Worm (Caenorhabditis elegans): ENCODE results near the gene dhc-3.
"Not testable (repeated sequence)": the region's sequence is repeated elsewhere in the genome, so short reads cannot be mapped to it uniquely, and the experiment has no call there.

The dhc-3 gene

ce11 chrV:13131487-13131886 lies 7.3 kb upstream of the dhc-3 start:
- TF ChIP-seq ztf-11 (tag; optimal IDR thresholded peaks at IDR 0.05), result no peak
- no peak for TF ChIP-seq Y116A8C.19 (tag; optimal IDR thresholded peaks at IDR 0.05; ENCODE audit: borderline replicate concordance)
- TF ChIP-seq lir-3 (tag; optimal IDR thresholded peaks at IDR 0.05; ENCODE audit: poor library complexity), result no peak
- TF ChIP-seq mdl-1 (tag; optimal IDR thresholded peaks at IDR 0.05), result no peak
- TF ChIP-seq grh-1 (GFP tag; IDR thresholded peaks at IDR 0.05), result no peak
- TF ChIP-seq nhr-28 (tag; optimal IDR thresholded peaks at IDR 0.05), result no peak
- TF ChIP-seq efl-1 (optimal IDR thresholded peaks at IDR 0.05), result no peak
- no peak for TF ChIP-seq efl-1 (GFP tag; optimal IDR thresholded peaks at IDR 0.05 in 1 of 2)
- peak; percentile 39 for TF ChIP-seq blmp-1 (tag; optimal IDR thresholded peaks at IDR 0.05)
- TF ChIP-seq lin-13 (GFP tag; optimal IDR thresholded peaks at IDR 0.05), result no peak
- no peak for TF ChIP-seq C16A3.4 (tag; optimal IDR thresholded peaks at IDR 0.05)
- peak in 1 of 2 experiments; percentile 51 for TF ChIP-seq lsy-2 (tag; optimal IDR thresholded peaks at IDR 0.05)
- no peak for TF ChIP-seq elt-2 (tag; optimal IDR thresholded peaks at IDR 0.05)

ce11 chrV:13133380-13133779 lies 5.4 kb upstream of the dhc-3 start, which contains the start of gene B0365.9:
TSS of gene B0365.9 (minus strand) at chrV:13133565.
- TF ChIP-seq efl-1 (optimal IDR thresholded peaks at IDR 0.05), result no peak
- TF ChIP-seq efl-1 (GFP tag; optimal IDR thresholded peaks at IDR 0.05 in 1 of 2), result peak in 1 of 2 experiments; percentile 1
- no peak for TF ChIP-seq vab-15 (tag; optimal IDR thresholded peaks at IDR 0.05)
- TF ChIP-seq blmp-1 (tag; optimal IDR thresholded peaks at IDR 0.05), result peak; percentile 94

ce11 chrV:13134786-13135185 lies 4.0 kb upstream of the dhc-3 start, which contains the start of gene clec-225:
TSS of gene clec-225 (minus strand) at chrV:13134886.
- not testable (repeated sequence) for TF ChIP-seq pag-3 (tag; optimal IDR thresholded peaks at IDR 0.05; ENCODE audit: borderline replicate concordance, insufficient read depth); elt-2 (tag; optimal IDR thresholded peaks at IDR 0.05); C34B4.2 (tag; optimal IDR thresholded peaks at IDR 0.05)

ce11 chrV:13137955-13138354 lies 826 bp upstream of the dhc-3 start, which contains the start of gene clec-41:
TSS of gene clec-41 (minus strand) at chrV:13138101.
- TF ChIP-seq mab-9 (GFP tag; IDR thresholded peaks at IDR 0.05) (no peak), elt-2 (tag; optimal IDR thresholded peaks at IDR 0.05) (peak; percentile 90), nhr-19 (GFP tag; conservative IDR thresholded peaks at IDR 0.05) (no peak), nhr-11 (tag; optimal IDR thresholded peaks at IDR 0.05) (no peak), pqm-1 (tag; optimal IDR thresholded peaks at IDR 0.05) (peak; percentile 44), tlp-1 (tag; optimal IDR thresholded peaks at IDR 0.05) (no peak), fos-1 (tag; optimal IDR thresholded peaks at IDR 0.05) (no peak), blmp-1 (tag; optimal IDR thresholded peaks at IDR 0.05) (no peak), ztf-11 (tag; optimal IDR thresholded peaks at IDR 0.05) (no peak), swsn-7 (tag; optimal IDR thresholded peaks at IDR 0.05) (no peak), mef-2 (tag; optimal IDR thresholded peaks at IDR 0.05) (no peak), lin-39 (tag; optimal IDR thresholded peaks at IDR 0.05) (no peak), fkh-8 (tag; optimal IDR thresholded peaks at IDR 0.05) (no peak), mdl-1 (tag; optimal IDR thresholded peaks at IDR 0.05) (no peak), snu-23 (GFP tag; optimal IDR thresholded peaks at IDR 0.05) (no peak), ceh-63 (GFP tag; optimal IDR thresholded peaks at IDR 0.05) (no peak), aha-1 (tag; optimal IDR thresholded peaks at IDR 0.05) (no peak), nhr-85 (tag) (no peak)

- peak in 1 of 2 experiments; percentile 19 for TF ChIP-seq efl-1 (optimal IDR thresholded peaks at IDR 0.05)
- TF ChIP-seq efl-1 (GFP tag; optimal IDR thresholded peaks at IDR 0.05 in 1 of 2), result no peak
- TF ChIP-seq mef-2 (tag; optimal IDR thresholded peaks at IDR 0.05), result no peak
- no peak for TF ChIP-seq grh-1 (GFP tag; IDR thresholded peaks at IDR 0.05)
- no peak for TF ChIP-seq nhr-19 (GFP tag; conservative IDR thresholded peaks at IDR 0.05)
- TF ChIP-seq egl-13 (tag; optimal IDR thresholded peaks at IDR 0.05), result no peak
These were observed 13.8 kb downstream of the dhc-3 start, which contains the start of gene noca-1 for ce11 chrV:13152575-13152974. TSS of gene noca-1 (plus strand) at chrV:13152919.

- TF ChIP-seq lin-39 (tag; optimal IDR thresholded peaks at IDR 0.05), result no peak
- TF ChIP-seq fos-1 (tag; optimal IDR thresholded peaks at IDR 0.05), result no peak
- no peak for TF ChIP-seq fkh-10 (GFP tag; optimal IDR thresholded peaks at IDR 0.05)
- TF ChIP-seq nhr-90 (tag; optimal IDR thresholded peaks at IDR 0.05; ENCODE audit: poor library complexity), result no peak
These were observed 15.4 kb downstream of the dhc-3 start for ce11 chrV:13154225-13154624.

All from whole organism, L1 larva.